Worm (Caenorhabditis elegans) whole organism, mixed stage, embryonic: Measurements from ENCODE around the gene F22E5.6.
"Not testable (repeated sequence)": the region's sequence is repeated elsewhere in the genome, so short reads cannot be mapped to it uniquely, and the experiment has no call there.

Experiments
- M03D4.4 ChIP-seq: sonication (generic microtip); optimal IDR thresholded peaks from 2 replicates; lab custom pipeline; 2017; ENCODE audit warnings: mild to moderate bottlenecking, missing genetic modification characterization, missing compliant biosample characterization
- bed-3 ChIP-seq: fragments of 200-800 bp; sonication (Bioruptor generic); optimal IDR thresholded peaks from 3 replicates; lab custom pipeline; 2018; ENCODE audit warnings: mild to moderate bottlenecking, missing genetic modification characterization, moderate library complexity, missing compliant biosample characterization
- blmp-1 ChIP-seq: fragments of 150-350 bp; optimal IDR thresholded peaks from 2 replicates; lab custom pipeline; 2014; ENCODE audit warnings: missing biosample characterization, missing genetic modification characterization
- ceh-39 ChIP-seq: fragments of 150-350 bp; optimal IDR thresholded peaks from 2 replicates; lab custom pipeline; 2014; ENCODE audit warnings: missing biosample characterization, missing genetic modification characterization
- ceh-83 ChIP-seq: fragments of 200-800 bp; sonication (Bioruptor generic); optimal IDR thresholded peaks from 2 replicates; lab custom pipeline; 2018; ENCODE audit warnings: mild to moderate bottlenecking, missing genetic modification characterization, missing compliant biosample characterization
- ces-1 ChIP-seq: fragments of 150-350 bp; optimal IDR thresholded peaks from 2 replicates; lab custom pipeline; 2014; ENCODE audit warnings: missing biosample characterization, missing genetic modification reagents, missing genetic modification characterization
- cnd-1 ChIP-seq: fragments of 200-800 bp; sonication (Bioruptor generic); optimal IDR thresholded peaks from 2 replicates; lab custom pipeline; 2018; ENCODE audit warnings: mild to moderate bottlenecking, missing genetic modification characterization, missing compliant biosample characterization
- drap-1 ChIP-seq: fragments of 200-800 bp; sonication (Bioruptor generic); optimal IDR thresholded peaks from 3 replicates; lab custom pipeline; 2018; ENCODE audit warnings: mild to moderate bottlenecking, missing genetic modification characterization, missing compliant biosample characterization
- elt-1 ChIP-seq: sonication (generic microtip); optimal IDR thresholded peaks from 2 replicates; lab custom pipeline; 2017; ENCODE audit warnings: missing genetic modification characterization, mild to moderate bottlenecking, missing compliant biosample characterization, antibody characterized with exemption, moderate library complexity, borderline replicate concordance; ENCODE audit not compliant: insufficient read depth
- elt-3 ChIP-seq: fragments of 150-350 bp; optimal IDR thresholded peaks from 2 replicates; lab custom pipeline; 2014; ENCODE audit warnings: missing biosample characterization, missing genetic modification characterization
- flh-1 ChIP-seq: fragments of 200-800 bp; sonication (Bioruptor generic); optimal IDR thresholded peaks from 2 replicates; lab custom pipeline; 2018; ENCODE audit warnings: mild to moderate bottlenecking, missing genetic modification characterization, moderate library complexity, missing compliant biosample characterization
- lin-13 ChIP-seq: fragments of 150-350 bp; optimal IDR thresholded peaks from 2 replicates; lab custom pipeline; 2014; ENCODE audit warnings: missing biosample characterization, missing genetic modification characterization
- lin-32 ChIP-seq: fragments of 200-800 bp; sonication (Bioruptor generic); optimal IDR thresholded peaks from 2 replicates; lab custom pipeline; 2018; ENCODE audit warnings: mild to moderate bottlenecking, missing genetic modification characterization, missing compliant biosample characterization
- mab-5 ChIP-seq: fragments of 150-350 bp; optimal IDR thresholded peaks from 2 replicates; lab custom pipeline; 2014; ENCODE audit warnings: missing biosample characterization, missing genetic modification characterization
- mls-2 ChIP-seq: sonication (generic microtip); optimal IDR thresholded peaks from 2 replicates; lab custom pipeline; 2016; ENCODE audit warnings: mild to moderate bottlenecking, missing genetic modification characterization, moderate library complexity, missing compliant biosample characterization
- nhr-12 ChIP-seq: fragments of 150-350 bp; optimal IDR thresholded peaks from 2 replicates; lab custom pipeline; 2014; ENCODE audit warnings: missing biosample characterization, missing genetic modification characterization
- nhr-2 ChIP-seq: fragments of 150-350 bp; optimal IDR thresholded peaks from 2 replicates; lab custom pipeline; 2014; ENCODE audit warnings: missing biosample characterization, missing genetic modification characterization
- nhr-237 ChIP-seq: fragments of 150-350 bp; optimal IDR thresholded peaks from 2 replicates; lab custom pipeline; 2014; ENCODE audit warnings: missing biosample characterization, missing genetic modification characterization
- nhr-76 ChIP-seq: sonication (generic microtip); optimal IDR thresholded peaks from 2 replicates; lab custom pipeline; 2017; ENCODE audit warnings: missing biosample characterization, missing genetic modification characterization
- pha-4 ChIP-seq: fragments of 150-350 bp; optimal IDR thresholded peaks from 2 replicates; lab custom pipeline; 2018; ENCODE audit warnings: missing biosample characterization, missing genetic modification reagents, missing genetic modification characterization
- sem-2 ChIP-seq: fragments of 200-800 bp; sonication (Bioruptor generic); optimal IDR thresholded peaks from 2 replicates; lab custom pipeline; 2018; ENCODE audit warnings: mild to moderate bottlenecking, missing genetic modification characterization, missing compliant biosample characterization
- snpc-4 ChIP-seq: fragments of 150-350 bp; optimal IDR thresholded peaks from 2 replicates; lab custom pipeline; 2014; ENCODE audit warnings: missing biosample characterization, missing genetic modification characterization
- sptf-1 ChIP-seq: sonication (generic microtip); optimal IDR thresholded peaks from 2 replicates; lab custom pipeline; 2017; ENCODE audit warnings: mild to moderate bottlenecking, missing genetic modification characterization, moderate library complexity, missing compliant biosample characterization
- unc-120 ChIP-seq: sonication (generic microtip); optimal IDR thresholded peaks from 2 replicates; lab custom pipeline; 2017; ENCODE audit warnings: missing genetic modification characterization, missing compliant biosample characterization; ENCODE audit not compliant: poor library complexity, severe bottlenecking
- unc-39 ChIP-seq: fragments of 150-350 bp; optimal IDR thresholded peaks from 2 replicates; lab custom pipeline; 2014; ENCODE audit warnings: missing biosample characterization, missing genetic modification characterization
- zip-8 ChIP-seq: fragments of 150-350 bp; optimal IDR thresholded peaks from 2 replicates; lab custom pipeline; 2014; ENCODE audit warnings: missing biosample characterization, missing genetic modification characterization
- ztf-11 ChIP-seq: fragments of 150-350 bp; optimal IDR thresholded peaks from 2 replicates; lab custom pipeline; 2014; ENCODE audit warnings: missing biosample characterization, missing genetic modification characterization

F22E5.6 gene

ce11 chrII:2646756-2647155, 2.9 kb upstream of the F22E5.6 start, which contains the start of gene F22E5.12:
Gene F22E5.12, minus strand, starts transcription at chrII:2646856.
- not testable (repeated sequence) for TF ChIP-seq elt-3 (tag; lab: Kevin White, UChicago); blmp-1 (tag; lab: Kevin White, UChicago); flh-1
- TF ChIP-seq, all 35 proteins: peak for 0; not testable (repeated sequence) for 35

- TF ChIP-seq nhr-237 = no peak
- TF ChIP-seq snpc-4 (tag; lab: Kevin White, UChicago) = no peak
- TF ChIP-seq ceh-39 (tag; lab: Kevin White, UChicago) = no peak
- TF ChIP-seq bed-3 = no peak
- no peak for TF ChIP-seq unc-120 (tag; lab: Kevin White, UChicago)
- no peak for TF ChIP-seq sptf-1
- no peak for TF ChIP-seq nhr-2 (tag; lab: Kevin White, UChicago)
- no peak for TF ChIP-seq elt-1
- no peak for TF ChIP-seq mls-2 (tag; lab: Kevin White, UChicago)
- TF ChIP-seq ztf-11 = no peak
- no peak for TF ChIP-seq zip-8 (tag; lab: Kevin White, UChicago)
- TF ChIP-seq pha-4 = no peak
These were observed 620 bp upstream of the F22E5.6 start for ce11 chrII:2649015-2649414.

DNA sequence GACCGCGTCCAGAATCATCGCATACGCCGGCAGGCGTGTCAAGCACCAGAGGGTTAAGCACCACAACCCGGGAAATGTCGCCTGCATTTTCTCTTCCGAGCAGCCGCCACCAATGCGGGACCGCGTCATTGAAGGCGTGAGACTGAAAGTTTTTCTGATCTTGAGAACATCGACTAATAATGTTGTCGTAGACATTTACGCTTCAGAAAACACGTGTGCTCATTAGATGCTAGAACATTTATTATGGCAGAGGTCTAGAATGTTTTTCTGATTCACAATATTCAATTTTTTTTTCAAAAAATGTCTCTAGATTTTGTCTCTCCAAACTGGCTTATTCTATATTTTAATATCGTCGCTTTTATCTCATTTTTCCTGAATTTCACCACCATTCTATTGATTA, 7.0 kb downstream of the F22E5.6 start, which contains the start of gene sri-47:
TSS of gene sri-47 (plus strand) at position 301 of the 400 bp plus-strand sequence.
- no peak for TF ChIP-seq nhr-2 (tag; lab: Kevin White, UChicago)
- TF ChIP-seq drap-1 (GFP tag; lab: Kevin White, UChicago) = no peak
- no peak for TF ChIP-seq ceh-83 (GFP tag; lab: Kevin White, UChicago)
- no peak for TF ChIP-seq mls-2 (tag; lab: Kevin White, UChicago)
- TF ChIP-seq cnd-1 (tag; lab: Kevin White, UChicago) = no peak
- no peak for TF ChIP-seq sptf-1
- TF ChIP-seq blmp-1 (tag; lab: Kevin White, UChicago) = no peak
- no peak for TF ChIP-seq ces-1 (GFP tag; lab: Kevin White, UChicago)

- TF ChIP-seq ceh-83 (GFP tag; lab: Kevin White, UChicago) = no peak
- TF ChIP-seq ceh-39 (tag; lab: Kevin White, UChicago) = no peak
- TF ChIP-seq elt-3 (tag; lab: Kevin White, UChicago) = no peak
- no peak for TF ChIP-seq sptf-1
- TF ChIP-seq nhr-237 = no peak
- no peak for TF ChIP-seq M03D4.4 (tag; lab: Kevin White, UChicago)
- no peak for TF ChIP-seq sem-2
- TF ChIP-seq lin-13 (tag; lab: Kevin White, UChicago) = no peak
- TF ChIP-seq mab-5 = no peak
- no peak for TF ChIP-seq cnd-1 (tag; lab: Kevin White, UChicago)
- no peak for TF ChIP-seq pha-4
- no peak for TF ChIP-seq nhr-76 (tag; lab: Kevin White, UChicago)
- no peak for TF ChIP-seq mls-2 (tag; lab: Kevin White, UChicago)
- TF ChIP-seq nhr-12 (tag; lab: Kevin White, UChicago) = no peak
- no peak for TF ChIP-seq unc-39 (tag; lab: Kevin White, UChicago)
- TF ChIP-seq drap-1 (GFP tag; lab: Kevin White, UChicago) = no peak
These were observed 9.7 kb downstream of the F22E5.6 start, which contains the start of gene gcy-21 for ce11 chrII:2659364-2659763. Gene gcy-21, plus strand, starts transcription at chrII:2659664.

DNA sequence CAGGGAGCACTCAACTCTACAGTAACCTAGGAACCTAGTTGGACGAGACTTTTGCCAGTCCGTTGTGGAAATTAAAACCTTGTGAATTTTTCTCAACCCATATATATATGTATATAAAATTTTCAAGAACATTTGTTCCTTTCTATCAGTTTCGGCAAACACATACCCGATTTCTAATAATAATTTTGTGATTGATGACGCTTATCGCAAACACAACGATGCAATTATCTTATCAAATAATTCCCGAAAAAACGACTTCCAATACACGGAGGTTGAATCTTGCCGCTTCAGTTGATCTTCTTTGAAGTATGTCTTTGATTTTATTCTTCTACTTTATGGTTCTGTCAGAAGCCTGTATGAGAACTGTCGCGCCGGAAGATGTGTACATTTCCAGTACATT, 15.4 kb downstream of the F22E5.6 start, which contains the start of gene F22E5.2:
TSS of gene F22E5.2 (plus strand) at position 301 of the 400 bp plus-strand sequence.
- TF ChIP-seq drap-1 (GFP tag; lab: Kevin White, UChicago); lin-32 (GFP tag; lab: Kevin White, UChicago); sem-2: not testable (repeated sequence)

- no peak for TF ChIP-seq lin-32 (GFP tag; lab: Kevin White, UChicago)
- no peak for TF ChIP-seq snpc-4 (tag; lab: Kevin White, UChicago)
- no peak for TF ChIP-seq elt-3 (tag; lab: Kevin White, UChicago)
- no peak for TF ChIP-seq sem-2
- TF ChIP-seq nhr-237 = no peak
These were observed 16.0 kb downstream of the F22E5.6 start, which contains the start of gene F22E5.22 for ce11 chrII:2665606-2666005. Gene F22E5.22, plus strand, starts transcription at chrII:2665906.

DNA sequence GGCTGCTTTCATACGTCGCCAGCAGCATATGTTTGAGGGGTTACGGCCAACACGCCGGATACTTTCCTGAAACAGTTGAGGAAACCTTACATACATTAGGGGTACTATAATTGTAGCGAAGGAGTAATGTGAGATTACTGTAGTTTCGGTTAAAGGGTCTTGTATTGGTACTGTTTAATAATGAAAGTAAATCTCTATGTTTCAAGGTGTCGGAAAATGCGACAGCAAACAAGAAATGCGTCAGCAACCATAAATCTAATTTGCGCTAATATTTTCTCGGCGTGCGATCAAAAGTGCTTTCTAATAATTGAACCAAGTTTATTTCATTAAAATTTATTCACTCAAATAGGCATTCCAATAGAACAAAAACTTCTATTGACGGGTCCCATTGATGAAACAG, 22.7 kb downstream of the F22E5.6 start, which contains the start of gene sri-57:
TSS of gene sri-57 (minus strand) at position 101 of the 400 bp plus-strand sequence.
- TF ChIP-seq nhr-12 (tag; lab: Kevin White, UChicago); sem-2; ces-1 (GFP tag; lab: Kevin White, UChicago): not testable (repeated sequence)
